Fruit fly (Drosophila melanogaster): Measurements from ENCODE around the gene CG43954.

The CG43954 gene

DNA sequence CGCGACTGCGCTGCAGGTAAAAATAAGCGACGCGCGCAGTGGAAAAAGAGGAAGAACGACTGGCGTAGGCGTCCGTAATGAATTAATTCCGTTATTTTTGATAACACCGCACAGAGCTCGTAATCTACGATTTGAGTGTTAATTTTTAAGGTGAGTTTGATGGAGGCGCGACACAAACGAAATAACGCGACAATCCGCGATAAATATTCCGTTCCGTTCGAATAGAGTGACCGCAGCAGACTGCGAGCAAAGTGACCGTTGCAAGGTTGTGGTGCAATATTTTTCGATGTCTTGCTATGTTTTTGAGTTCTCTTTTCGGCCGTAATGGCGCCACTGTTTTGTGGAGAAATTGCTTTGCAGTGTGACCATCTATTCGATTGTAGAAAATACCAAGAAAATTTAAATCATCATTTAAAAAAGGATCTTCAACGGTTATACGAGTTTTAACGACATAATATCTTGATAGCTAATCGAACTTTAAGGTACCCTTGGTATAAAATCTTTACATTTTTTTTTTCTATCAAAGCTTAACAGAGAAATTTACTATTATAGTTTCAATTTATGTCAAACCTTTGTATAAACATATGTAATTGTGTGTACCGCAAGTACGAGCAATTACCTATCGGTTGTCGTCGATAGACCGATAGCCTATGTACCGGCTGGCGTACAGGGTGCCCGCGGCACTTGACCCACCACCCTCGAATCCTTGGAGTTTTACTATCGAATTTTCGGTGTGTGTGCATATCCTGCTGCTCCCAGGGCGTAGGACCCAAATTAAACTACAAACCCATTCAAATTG lies at the start of gene CG43954, which contains the start of the genes Lasp and Dab:
CG43954 (minus strand) TSS at position 248 of the 799 bp plus-strand sequence.
Lasp (minus strand) TSS at position 248 of the 799 bp plus-strand sequence.
Dab (plus strand) TSS at position 697 of the 799 bp plus-strand sequence.
- TF ChIP-seq fd59A (GFP tag; optimal IDR thresholded peaks at IDR 0.05) (no peak), CG15336 (GFP tag; IDR thresholded peaks at IDR 0.05) (peak; percentile 51; the same call in 1 of the 2 replicates), acj6 (GFP tag; optimal IDR thresholded peaks at IDR 0.05) (no peak), Eip75B (GFP tag; optimal IDR thresholded peaks at IDR 0.05) (peak; percentile 17), CG34406 (GFP tag; optimal IDR thresholded peaks at IDR 0.05) (no peak), Ets96B (tag; optimal IDR thresholded peaks at IDR 0.05) (no peak), CG6792 (GFP tag; optimal IDR thresholded peaks at IDR 0.05) (no peak), Ets21C (GFP tag; optimal IDR thresholded peaks at IDR 0.05) (no peak), CG10669 (GFP tag; optimal IDR thresholded peaks at IDR 0.05) (no peak), CG4318 (GFP tag; optimal IDR thresholded peaks at IDR 0.05) (no peak), Hr4 (GFP tag; optimal IDR thresholded peaks at IDR 0.05) (no peak), CG10631 (GFP tag; optimal IDR thresholded peaks at IDR 0.05) (no peak), Hr39 (GFP tag; optimal IDR thresholded peaks at IDR 0.05) (no peak), ss (GFP tag; optimal IDR thresholded peaks at IDR 0.05) (peak in 1 of 2 experiments; percentile 41), Sox14 (GFP tag; optimal IDR thresholded peaks at IDR 0.05) (peak; percentile 29), Hr38 (GFP tag; optimal IDR thresholded peaks at IDR 0.05) (no peak), CG8632 (GFP tag; optimal IDR thresholded peaks at IDR 0.05) (no peak), CG6854 (GFP tag; optimal IDR thresholded peaks at IDR 0.05) (peak; percentile 27), dsx (GFP tag; optimal IDR thresholded peaks at IDR 0.05; ENCODE audit: poor library complexity, severe bottlenecking) (no peak), CG3919 (GFP tag; optimal IDR thresholded peaks at IDR 0.05) (peak; percentile 59), CG6808 (GFP tag; optimal IDR thresholded peaks at IDR 0.05) (no peak), CG6276 (GFP tag; optimal IDR thresholded peaks at IDR 0.05) (peak; percentile 11), Lpt (GFP tag; optimal IDR thresholded peaks at IDR 0.05) (no peak), salr (GFP tag; optimal IDR thresholded peaks at IDR 0.05) (no peak), Blimp-1 (GFP tag; optimal IDR thresholded peaks at IDR 0.05) (no peak), CG7368 (GFP tag; optimal IDR thresholded peaks at IDR 0.05) (no peak), Gug (GFP tag; IDR thresholded peaks at IDR 0.05) (no peak), achi (GFP tag; optimal IDR thresholded peaks at IDR 0.05) (peak; percentile 7), cyc (GFP tag; optimal IDR thresholded peaks at IDR 0.05) (no peak), CG11762 (GFP tag; optimal IDR thresholded peaks at IDR 0.05; ENCODE audit: insufficient read depth) (no peak), topi (GFP tag; optimal IDR thresholded peaks at IDR 0.05) (peak; percentile 32), CG8119 (GFP tag; IDR thresholded peaks at IDR 0.05) (no peak), CG1621 (tag; optimal IDR thresholded peaks at IDR 0.05) (peak; percentile 22), vri (GFP tag; optimal IDR thresholded peaks at IDR 0.05) (peak; percentile 50), lz (GFP tag; optimal IDR thresholded peaks at IDR 0.05) (peak; percentile 16), esn (GFP tag; optimal IDR thresholded peaks at IDR 0.05) (peak; percentile 22), CG3032 (tag; optimal IDR thresholded peaks at IDR 0.05) (peak; percentile 8), pdm3 (GFP tag; optimal IDR thresholded peaks at IDR 0.05) (no peak), CG31627 (GFP tag; optimal IDR thresholded peaks at IDR 0.05) (peak; percentile 28), CG9139 (GFP tag; optimal IDR thresholded peaks at IDR 0.05) (peak; percentile 20), Sox102F (GFP tag; optimal IDR thresholded peaks at IDR 0.05) (peak; percentile 21), fkh (GFP tag; optimal IDR thresholded peaks at IDR 0.05) (no peak), eg (GFP tag; IDR thresholded peaks at IDR 0.05) (peak; percentile 50; the same call in 2 of the 3 replicates), spab (GFP tag; optimal IDR thresholded peaks at IDR 0.05) (no peak), dac (GFP tag; optimal IDR thresholded peaks at IDR 0.05) (no peak), Sox15 (GFP tag; optimal IDR thresholded peaks at IDR 0.05) (no peak), CG8319 (GFP tag; optimal IDR thresholded peaks at IDR 0.05) (no peak), CG32006 (GFP tag; optimal IDR thresholded peaks at IDR 0.05) (no peak), fd85E (GFP tag; optimal IDR thresholded peaks at IDR 0.05) (no peak), CG11902 (GFP tag; optimal IDR thresholded peaks at IDR 0.05) (no peak)

Measured in whole organism, prepupa.